Worm (Caenorhabditis elegans) whole organism, L1 larva: ENCODE data around the gene set-13.

Experiments
- C34B4.2 ChIP-seq: sonication (generic microtip); optimal IDR thresholded peaks from 2 replicates; lab custom pipeline; 2017; ENCODE audit warnings: mild to moderate bottlenecking, missing genetic modification characterization, missing compliant biosample characterization
- alr-1 ChIP-seq: fragments of 200-800 bp; sonication (Bioruptor generic); optimal IDR thresholded peaks from 2 replicates; lab custom pipeline; 2018; ENCODE audit warnings: borderline replicate concordance, mild to moderate bottlenecking, missing genetic modification characterization, missing compliant biosample characterization
- blmp-1 ChIP-seq: fragments of 150-350 bp; optimal IDR thresholded peaks from 2 replicates; lab custom pipeline; 2014; ENCODE audit warnings: missing biosample characterization, missing genetic modification characterization
- ceh-63 ChIP-seq: fragments of 200-800 bp; sonication (Bioruptor generic); optimal IDR thresholded peaks from 2 replicates; lab custom pipeline; 2018; ENCODE audit warnings: mild to moderate bottlenecking, missing genetic modification characterization, missing compliant biosample characterization
- ceh-88 ChIP-seq: fragments of 200-800 bp; sonication (Bioruptor generic); IDR thresholded peaks from 2 replicates; pipeline ENCODE4 v1.3.6; 2022; ENCODE audit warnings: missing genetic modification characterization, missing compliant biosample characterization
- ceh-90 ChIP-seq: sonication (generic microtip); optimal IDR thresholded peaks from 2 replicates; lab custom pipeline; 2016; ENCODE audit warnings: missing genetic modification characterization, missing compliant biosample characterization
- dpl-1 ChIP-seq, 3 experiments: fragments of 150-350 bp in 2 of 3; sonication (generic microtip) in 1 of 3; optimal IDR thresholded peaks; 2 replicates each; lab custom pipeline; 2014 to 2017; ENCODE audit warnings: missing biosample characterization in 3 of 3, missing genetic modification characterization in 3 of 3, missing genetic modification reagents in 3 of 3
- egl-13 ChIP-seq: sonication (generic microtip); optimal IDR thresholded peaks from 2 replicates; lab custom pipeline; 2016; ENCODE audit warnings: missing genotype, missing genetic modification reagents, missing genetic modification characterization, missing compliant biosample characterization
- elt-3 ChIP-seq, 6 experiments: fragments of 150-350 bp in 1 of 6; sonication (generic microtip); optimal IDR thresholded peaks; 2 replicates each; lab custom pipeline; 2017 to 2018; ENCODE audit warnings: missing biosample characterization in 6 of 6, missing genetic modification characterization in 6 of 6, inconsistent platforms in 1 of 6
- fkh-10 ChIP-seq: sonication (generic microtip); optimal IDR thresholded peaks from 2 replicates; lab custom pipeline; 2017; ENCODE audit warnings: missing biosample characterization, missing genetic modification reagents, missing genetic modification characterization
- fos-1 ChIP-seq: fragments of 150-350 bp; optimal IDR thresholded peaks from 2 replicates; lab custom pipeline; 2014; ENCODE audit warnings: missing biosample characterization, missing genetic modification characterization
- grh-1 ChIP-seq: fragments of 200-800 bp; sonication (Bioruptor generic); IDR thresholded peaks from 2 replicates; pipeline ENCODE4 v1.3.6; 2022; ENCODE audit warnings: missing genetic modification reagents, missing genetic modification characterization, missing compliant biosample characterization
- isw-1 ChIP-seq: fragments of 200-800 bp; sonication (Bioruptor generic); IDR thresholded peaks from 2 replicates; pipeline ENCODE4 v1.3.6; 2022; ENCODE audit warnings: missing genetic modification characterization, missing compliant biosample characterization
- lin-14 ChIP-seq: fragments of 200-800 bp; sonication (Bioruptor generic); optimal IDR thresholded peaks from 2 replicates; lab custom pipeline; 2018; ENCODE audit warnings: mild to moderate bottlenecking, missing genetic modification characterization, moderate library complexity, missing compliant biosample characterization
- lin-35 ChIP-seq, 2 experiments: fragments of 150-350 bp; optimal IDR thresholded peaks; 2 replicates each; lab custom pipeline; 2014; ENCODE audit warnings: missing biosample characterization in 2 of 2, missing genetic modification characterization in 2 of 2, missing genetic modification reagents in 2 of 2
- lin-39 ChIP-seq: fragments of 150-350 bp; optimal IDR thresholded peaks from 2 replicates; lab custom pipeline; 2014; ENCODE audit warnings: missing biosample characterization, missing genetic modification reagents, missing genetic modification characterization
- lir-3 ChIP-seq: sonication (generic microtip); optimal IDR thresholded peaks from 2 replicates; lab custom pipeline; 2016; ENCODE audit warnings: mild to moderate bottlenecking, missing genetic modification characterization, moderate library complexity, missing compliant biosample characterization; ENCODE audit not compliant: poor library complexity
- lsy-2 ChIP-seq, 2 experiments: fragments of 150-350 bp; optimal IDR thresholded peaks; 2 replicates each; lab custom pipeline; 2014; ENCODE audit warnings: missing biosample characterization in 2 of 2, missing genetic modification characterization in 2 of 2
- mdl-1 ChIP-seq, 2 experiments: fragments of 150-350 bp; optimal IDR thresholded peaks; 2 replicates each; lab custom pipeline; 2014 to 2017; ENCODE audit warnings: missing biosample characterization in 2 of 2, missing genetic modification characterization in 2 of 2, inconsistent platforms in 1 of 2
- mef-2 ChIP-seq: fragments of 150-350 bp; optimal IDR thresholded peaks from 2 replicates; lab custom pipeline; 2014; ENCODE audit warnings: missing biosample characterization, missing genetic modification characterization
- mep-1 ChIP-seq: fragments of 150-350 bp; optimal IDR thresholded peaks from 2 replicates; lab custom pipeline; 2014; ENCODE audit warnings: missing biosample characterization, missing genetic modification characterization
- nhr-12 ChIP-seq: sonication (generic microtip); optimal IDR thresholded peaks from 2 replicates; lab custom pipeline; 2017; ENCODE audit warnings: missing biosample characterization, missing genetic modification characterization
- nhr-19 ChIP-seq: fragments of 200-800 bp; sonication (Bioruptor generic); conservative IDR thresholded peaks from 2 replicates; pipeline ENCODE4 v1.3.6; 2022; ENCODE audit warnings: missing genetic modification characterization, missing compliant biosample characterization
- nhr-237 ChIP-seq: fragments of 150-350 bp; optimal IDR thresholded peaks from 2 replicates; lab custom pipeline; 2014; ENCODE audit warnings: missing biosample characterization, missing genetic modification characterization
- nhr-28 ChIP-seq: fragments of 150-350 bp; optimal IDR thresholded peaks from 2 replicates; lab custom pipeline; 2014; ENCODE audit warnings: missing biosample characterization, missing genetic modification characterization
- nhr-71 ChIP-seq: sonication (generic microtip); optimal IDR thresholded peaks from 2 replicates; lab custom pipeline; 2016; ENCODE audit warnings: mild to moderate bottlenecking, missing genetic modification characterization, moderate library complexity, missing compliant biosample characterization
- nhr-77 ChIP-seq: fragments of 150-350 bp; optimal IDR thresholded peaks from 2 replicates; lab custom pipeline; 2014; ENCODE audit warnings: missing biosample characterization, missing genetic modification characterization
- nhr-85 ChIP-seq: sonication (generic microtip); peaks from one replicate; lab custom pipeline; 2016; ENCODE audit warnings: missing genetic modification characterization, inconsistent platforms, missing compliant biosample characterization
- nhr-90 ChIP-seq: sonication (generic microtip); optimal IDR thresholded peaks from 2 replicates; lab custom pipeline; 2016; ENCODE audit warnings: mild to moderate bottlenecking, missing genetic modification characterization, missing compliant biosample characterization; ENCODE audit not compliant: poor library complexity
- rnt-1 ChIP-seq: sonication (generic microtip); optimal IDR thresholded peaks from 2 replicates; lab custom pipeline; 2016; ENCODE audit warnings: mild to moderate bottlenecking, missing genetic modification characterization, moderate library complexity, missing compliant biosample characterization
- skn-1 ChIP-seq: fragments of 150-350 bp; optimal IDR thresholded peaks from 2 replicates; lab custom pipeline; 2014; ENCODE audit warnings: missing biosample characterization, missing genetic modification characterization
- snpc-4 ChIP-seq: fragments of 150-350 bp; optimal IDR thresholded peaks from 2 replicates; lab custom pipeline; 2014; ENCODE audit warnings: missing biosample characterization, missing genetic modification characterization
- snu-23 ChIP-seq: sonication (generic microtip); optimal IDR thresholded peaks from 2 replicates; lab custom pipeline; 2016; ENCODE audit warnings: missing genetic modification characterization, missing compliant biosample characterization
- sox-4 ChIP-seq: sonication (generic microtip); optimal IDR thresholded peaks from 2 replicates; lab custom pipeline; 2016; ENCODE audit warnings: missing genetic modification characterization, missing compliant biosample characterization
- sptf-1 ChIP-seq: fragments of 150-350 bp; optimal IDR thresholded peaks from 2 replicates; lab custom pipeline; 2014; ENCODE audit warnings: missing biosample characterization, missing genetic modification characterization
- sup-37 ChIP-seq: fragments of 200-800 bp; sonication (Bioruptor generic); optimal IDR thresholded peaks from 2 replicates; lab custom pipeline; 2018; ENCODE audit warnings: mild to moderate bottlenecking, missing genetic modification characterization, missing compliant biosample characterization
- swsn-7 ChIP-seq: sonication (generic microtip); optimal IDR thresholded peaks from 2 replicates; lab custom pipeline; 2016; ENCODE audit warnings: missing genetic modification characterization, missing compliant biosample characterization
- tlp-1 ChIP-seq: fragments of 150-350 bp; optimal IDR thresholded peaks from 2 replicates; lab custom pipeline; 2014; ENCODE audit warnings: missing biosample characterization, missing genetic modification characterization
- unc-30 ChIP-seq: sonication (generic microtip); optimal IDR thresholded peaks from 2 replicates; lab custom pipeline; 2017; ENCODE audit warnings: missing biosample characterization, missing genetic modification characterization
- unc-86 ChIP-seq: sonication (generic microtip); optimal IDR thresholded peaks from 2 replicates; lab custom pipeline; 2016; ENCODE audit warnings: missing genetic modification characterization, missing compliant biosample characterization
- unc-98 ChIP-seq: fragments of 200-800 bp; sonication (Bioruptor generic); IDR thresholded peaks from 2 replicates; pipeline ENCODE4 v1.3.6; 2022; ENCODE audit warnings: missing genetic modification characterization, missing compliant biosample characterization
- xbp-1 ChIP-seq: sonication (generic microtip); optimal IDR thresholded peaks from 2 replicates; lab custom pipeline; 2016; ENCODE audit warnings: missing genetic modification characterization, missing compliant biosample characterization
- zag-1 ChIP-seq: fragments of 150-350 bp; optimal IDR thresholded peaks from 2 replicates; lab custom pipeline; 2014; ENCODE audit warnings: missing biosample characterization, missing genetic modification characterization
- zip-4 ChIP-seq: fragments of 200-800 bp; sonication (Bioruptor generic); optimal IDR thresholded peaks from 2 replicates; lab custom pipeline; 2018; ENCODE audit warnings: mild to moderate bottlenecking, missing genetic modification characterization, moderate library complexity, missing compliant biosample characterization
- ztf-4 ChIP-seq: fragments of 150-350 bp; optimal IDR thresholded peaks from 2 replicates; lab custom pipeline; 2014; ENCODE audit warnings: missing biosample characterization, missing genetic modification characterization

The set-13 gene

DNA sequence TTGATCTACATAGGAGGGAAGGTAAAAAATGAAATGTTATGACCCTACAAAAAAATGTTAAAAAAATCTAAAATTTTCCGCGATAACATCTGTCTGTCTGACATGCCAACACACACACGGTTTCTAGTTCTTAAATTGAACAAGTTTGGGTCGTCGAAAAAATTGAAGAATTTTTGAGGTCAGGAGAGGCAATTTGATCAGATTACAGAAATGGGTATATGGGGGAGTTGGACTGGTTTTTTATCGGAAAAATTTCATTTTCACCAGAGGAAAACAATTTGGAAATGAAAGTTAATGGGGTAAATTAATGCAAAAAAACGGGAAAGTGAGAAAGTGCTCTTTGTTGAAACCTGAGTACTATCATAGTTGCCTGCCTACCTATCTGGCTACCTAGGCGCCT is 37.0 kb downstream of the set-13 start:
- peak; percentile 29 for TF ChIP-seq nhr-85 (tag; lab: Kevin White, UChicago)
- no peak for TF ChIP-seq unc-86 (tag; lab: Kevin White, UChicago)
- peak; percentile 50 for TF ChIP-seq blmp-1

DNA sequence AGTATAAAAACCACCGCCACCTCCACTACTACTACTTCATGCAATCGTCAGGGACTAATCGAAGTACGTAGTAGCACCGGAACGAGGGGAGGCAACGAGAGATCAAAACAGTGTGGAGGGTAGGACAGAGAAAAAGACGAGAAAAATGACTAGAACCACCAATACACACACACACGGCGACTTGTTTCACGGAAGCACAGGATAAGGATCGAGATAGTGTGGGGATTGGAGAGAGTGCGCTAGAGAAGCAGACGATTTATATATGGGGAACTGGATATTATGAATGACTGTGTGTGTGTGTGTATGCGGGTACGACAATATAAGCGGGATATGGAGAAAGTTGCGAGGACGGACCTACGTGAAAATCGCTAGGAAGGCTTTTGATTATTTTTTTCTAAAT is 38.0 kb downstream of the set-13 start:
- TF ChIP-seq elt-3 (tag; optimal IDR thresholded peaks at IDR 0.05; lab: Kevin White, UChicago) (peak in 2 of 6 experiments; percentile 1 to 22), sup-37 (no peak), snpc-4 (tag; lab: Kevin White, UChicago) (no peak), grh-1 (GFP tag; lab: Robert Waterston, UW) (0 out of 2 replicates have a peak, but pooled peaks have one; percentile 45), nhr-19 (GFP tag; lab: Robert Waterston, UW) (0 out of 2 replicates have a peak, but pooled peaks have one; percentile 15), lsy-2 (tag; optimal IDR thresholded peaks at IDR 0.05; lab: Kevin White, UChicago) (no peak), swsn-7 (tag; lab: Kevin White, UChicago) (peak; percentile 7), ztf-4 (tag; lab: Kevin White, UChicago) (peak; percentile 20), mep-1 (tag; lab: Kevin White, UChicago) (peak; percentile 25), dpl-1 (GFP tag; optimal IDR thresholded peaks at IDR 0.05; lab: Kevin White, UChicago) (peak in 1 of 3 experiments; percentile 10), lin-14 (peak; percentile 33), zag-1 (tag; lab: Kevin White, UChicago) (no peak), blmp-1 (peak; percentile 74), nhr-71 (tag; lab: Kevin White, UChicago) (peak; percentile 25), snu-23 (peak; percentile 40)

DNA sequence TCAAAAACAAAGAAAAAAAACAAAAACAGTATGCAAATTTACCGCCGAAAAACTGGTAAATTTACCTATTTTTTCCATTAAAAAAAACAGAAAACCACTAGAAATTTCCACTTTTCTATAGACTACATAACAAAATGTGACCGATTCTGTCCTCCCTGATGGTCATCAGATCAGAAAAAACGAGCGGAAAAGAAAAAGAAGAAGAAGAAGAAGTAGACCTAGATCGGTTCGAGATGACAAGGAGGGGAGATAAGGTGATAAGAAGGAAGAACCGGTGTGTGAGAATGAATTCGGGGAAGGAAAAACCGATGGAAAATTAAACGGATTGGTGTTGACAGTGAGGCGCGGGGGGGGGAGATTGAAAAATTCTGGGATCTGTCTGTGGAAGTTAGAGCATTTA is 39.3 kb downstream of the set-13 start:
- peak in 1 of 2 experiments; percentile 27 for TF ChIP-seq lin-35 (GFP tag; optimal IDR thresholded peaks at IDR 0.05; lab: Kevin White, UChicago)
- TF ChIP-seq elt-3 (tag; optimal IDR thresholded peaks at IDR 0.05; lab: Kevin White, UChicago), result peak in 3 of 6 experiments; percentile 7 to 84 (median 35)
- TF ChIP-seq xbp-1, result no peak
- no peak for TF ChIP-seq ztf-4 (tag; lab: Kevin White, UChicago)
- peak; percentile 55 for TF ChIP-seq nhr-85 (tag; lab: Kevin White, UChicago)
- TF ChIP-seq nhr-90 (tag; lab: Kevin White, UChicago), result no peak
- peak; percentile 68 for TF ChIP-seq blmp-1
- TF ChIP-seq ceh-90 (tag; lab: Kevin White, UChicago), result no peak
- TF ChIP-seq rnt-1 (tag; lab: Kevin White, UChicago), result no peak
- no peak for TF ChIP-seq fkh-10
- TF ChIP-seq nhr-28 (tag; lab: Kevin White, UChicago), result no peak
- TF ChIP-seq nhr-12, result no peak
- no peak for TF ChIP-seq nhr-19 (GFP tag; lab: Robert Waterston, UW)
- TF ChIP-seq sptf-1 (tag; lab: Kevin White, UChicago), result no peak
- TF ChIP-seq C34B4.2 (tag; lab: Kevin White, UChicago), result no peak
- no peak for TF ChIP-seq snu-23

DNA sequence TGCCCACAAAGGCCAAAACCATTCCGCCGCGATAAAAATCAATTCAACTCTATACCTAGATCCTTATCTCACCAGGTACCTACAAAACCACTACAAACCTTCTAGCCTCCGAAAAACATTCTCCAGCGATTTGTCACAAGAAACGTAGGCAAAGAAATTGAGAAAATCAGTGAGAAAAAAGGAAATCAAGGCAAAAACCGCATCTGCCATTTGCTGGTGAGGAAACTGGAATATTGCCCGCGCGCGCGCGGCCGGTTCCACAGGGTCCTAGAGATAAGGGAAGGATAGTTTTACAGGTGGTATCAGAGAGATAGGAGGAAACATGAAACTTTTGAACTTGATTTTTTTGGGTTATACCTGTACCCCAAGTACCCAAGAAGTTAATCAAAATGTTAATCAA is 40.8 kb downstream of the set-13 start:
- TF ChIP-seq ztf-4 (tag; lab: Kevin White, UChicago) (no peak), mdl-1 (tag; optimal IDR thresholded peaks at IDR 0.05; lab: Kevin White, UChicago) (no peak), sox-4 (no peak), blmp-1 (peak; percentile 79), zip-4 (no peak), ceh-63 (GFP tag; lab: Kevin White, UChicago) (no peak), nhr-237 (tag; lab: Kevin White, UChicago) (no peak), nhr-90 (tag; lab: Kevin White, UChicago) (no peak), sptf-1 (tag; lab: Kevin White, UChicago) (no peak), nhr-85 (tag; lab: Kevin White, UChicago) (peak; percentile 85), nhr-28 (tag; lab: Kevin White, UChicago) (no peak), nhr-12 (no peak), elt-3 (tag; optimal IDR thresholded peaks at IDR 0.05; lab: Kevin White, UChicago) (peak; percentile 16 to 88 (median 73)), isw-1 (no peak), unc-30 (tag; lab: Kevin White, UChicago) (no peak), grh-1 (GFP tag; lab: Robert Waterston, UW) (no peak), tlp-1 (no peak), egl-13 (tag; lab: Kevin White, UChicago) (no peak), lir-3 (tag; lab: Kevin White, UChicago) (no peak), ceh-88 (GFP tag; lab: Robert Waterston, UW) (no peak), mef-2 (tag; lab: Kevin White, UChicago) (no peak), lin-39 (tag; lab: Kevin White, UChicago) (no peak), alr-1 (no peak), skn-1 (no peak), fos-1 (tag; lab: Kevin White, UChicago) (no peak), dpl-1 (GFP tag; optimal IDR thresholded peaks at IDR 0.05; lab: Kevin White, UChicago) (no peak), rnt-1 (tag; lab: Kevin White, UChicago) (peak; percentile 29), lin-35 (GFP tag; optimal IDR thresholded peaks at IDR 0.05; lab: Kevin White, UChicago) (no peak), unc-98 (GFP tag; lab: Robert Waterston, UW) (no peak), nhr-77 (tag; lab: Kevin White, UChicago) (no peak)
